Worm (Caenorhabditis elegans) whole organism, late embryonic: ENCODE measurements around the gene M02F4.1.

Experiments
- C08G9.2 ChIP-seq: sonication (generic microtip); optimal IDR thresholded peaks from 2 replicates; lab custom pipeline; 2016; ENCODE audit warnings: mild to moderate bottlenecking, missing genetic modification characterization, moderate library complexity, missing compliant biosample characterization
- F13H6.1 ChIP-seq: sonication (generic microtip); optimal IDR thresholded peaks from 2 replicates; lab custom pipeline; 2016; ENCODE audit warnings: missing genetic modification characterization, missing compliant biosample characterization
- K09A11.1 ChIP-seq: sonication (generic microtip); optimal IDR thresholded peaks from 2 replicates; lab custom pipeline; 2017; ENCODE audit warnings: antibody characterized with exemption, mild to moderate bottlenecking, missing genetic modification characterization, missing compliant biosample characterization; ENCODE audit not compliant: insufficient read depth
- T23F11.4 ChIP-seq: fragments of 200-800 bp; sonication (Bioruptor generic); optimal IDR thresholded peaks from 2 replicates; lab custom pipeline; 2018; ENCODE audit warnings: mild to moderate bottlenecking, missing genetic modification characterization, missing compliant biosample characterization
- ama-1 ChIP-seq: fragments of 150-350 bp; optimal IDR thresholded peaks from 2 replicates; lab custom pipeline; 2014
- ceh-14 ChIP-seq: sonication (generic microtip); optimal IDR thresholded peaks from 2 replicates; lab custom pipeline; 2016; ENCODE audit warnings: missing genotype, missing genetic modification characterization, missing compliant biosample characterization
- ceh-18 ChIP-seq: sonication (generic microtip); optimal IDR thresholded peaks from 2 replicates; lab custom pipeline; 2016; ENCODE audit warnings: missing genetic modification characterization, missing compliant biosample characterization
- ceh-22 ChIP-seq: sonication (generic microtip); optimal IDR thresholded peaks from 2 replicates; lab custom pipeline; 2017; ENCODE audit warnings: missing biosample characterization, missing genetic modification characterization
- ceh-30 ChIP-seq: fragments of 150-350 bp; optimal IDR thresholded peaks from 2 replicates; lab custom pipeline; 2014; ENCODE audit warnings: missing biosample characterization, missing genetic modification characterization
- ceh-31 ChIP-seq: sonication (generic microtip); optimal IDR thresholded peaks from 2 replicates; lab custom pipeline; 2016; ENCODE audit warnings: missing genetic modification characterization, missing compliant biosample characterization
- ceh-34 ChIP-seq: sonication (generic microtip); optimal IDR thresholded peaks from 2 replicates; lab custom pipeline; 2016; ENCODE audit warnings: mild to moderate bottlenecking, missing genetic modification characterization, missing compliant biosample characterization
- ceh-45 ChIP-seq: fragments of 200-800 bp; sonication (Bioruptor generic); IDR thresholded peaks from 2 replicates; pipeline ENCODE4 v1.3.6; 2022; ENCODE audit warnings: missing genetic modification reagents, missing genetic modification characterization, missing compliant biosample characterization
- ceh-48 ChIP-seq: sonication (generic microtip); optimal IDR thresholded peaks from 2 replicates; lab custom pipeline; 2016; ENCODE audit warnings: missing genetic modification characterization, inconsistent platforms, missing compliant biosample characterization
- che-1 ChIP-seq: sonication (generic microtip); optimal IDR thresholded peaks from 2 replicates; lab custom pipeline; 2016; ENCODE audit warnings: mild to moderate bottlenecking, missing genetic modification characterization, missing compliant biosample characterization
- dve-1 ChIP-seq: sonication (generic microtip); optimal IDR thresholded peaks from 2 replicates; lab custom pipeline; 2017; ENCODE audit warnings: antibody characterized with exemption, mild to moderate bottlenecking, missing genetic modification characterization, missing compliant biosample characterization
- elt-2 ChIP-seq: sonication (generic microtip); optimal IDR thresholded peaks from 2 replicates; lab custom pipeline; 2016; ENCODE audit warnings: missing genetic modification reagents, missing genetic modification characterization, missing compliant biosample characterization
- elt-4 ChIP-seq: sonication (generic microtip); optimal IDR thresholded peaks from 2 replicates; lab custom pipeline; 2016; ENCODE audit warnings: missing genetic modification characterization, missing compliant biosample characterization
- fkh-10 ChIP-seq: fragments of 150-350 bp; optimal IDR thresholded peaks from 2 replicates; lab custom pipeline; 2014; ENCODE audit warnings: missing biosample characterization, missing genetic modification reagents, missing genetic modification characterization
- hlh-30 ChIP-seq: sonication (generic microtip); optimal IDR thresholded peaks from 2 replicates; lab custom pipeline; 2017; ENCODE audit warnings: antibody characterized with exemption, missing genetic modification characterization, missing compliant biosample characterization; ENCODE audit not compliant: insufficient read depth
- hlh-6 ChIP-seq: sonication (generic microtip); optimal IDR thresholded peaks from 2 replicates; lab custom pipeline; 2016; ENCODE audit warnings: missing genotype, missing genetic modification characterization, missing compliant biosample characterization
- hlh-8 ChIP-seq: sonication (generic microtip); optimal IDR thresholded peaks from 2 replicates; lab custom pipeline; 2016; ENCODE audit warnings: missing genotype, missing genetic modification characterization, missing compliant biosample characterization
- lim-6 ChIP-seq: sonication (generic microtip); optimal IDR thresholded peaks from 2 replicates; lab custom pipeline; 2016; ENCODE audit warnings: missing genetic modification characterization, missing compliant biosample characterization
- lin-11 ChIP-seq: fragments of 200-800 bp; sonication (Bioruptor generic); optimal IDR thresholded peaks from 2 replicates; lab custom pipeline; 2018; ENCODE audit warnings: mild to moderate bottlenecking, missing genetic modification characterization, missing compliant biosample characterization
- mec-3 ChIP-seq: sonication (generic microtip); optimal IDR thresholded peaks from 2 replicates; lab custom pipeline; 2016; ENCODE audit warnings: borderline replicate concordance, missing genetic modification characterization, missing compliant biosample characterization
- nfya-1 ChIP-seq: sonication (generic microtip); optimal IDR thresholded peaks from 2 replicates; lab custom pipeline; 2017; ENCODE audit warnings: missing genetic modification characterization, mild to moderate bottlenecking, missing compliant biosample characterization, antibody characterized with exemption, moderate library complexity
- nhr-11 ChIP-seq: fragments of 150-350 bp; optimal IDR thresholded peaks from 2 replicates; lab custom pipeline; 2014; ENCODE audit warnings: missing biosample characterization, missing genetic modification characterization
- nhr-232 ChIP-seq: sonication (generic microtip); optimal IDR thresholded peaks from 2 replicates; lab custom pipeline; 2016; ENCODE audit warnings: missing genetic modification characterization, missing compliant biosample characterization
- npax-4 ChIP-seq: sonication (generic microtip); optimal IDR thresholded peaks from 2 replicates; lab custom pipeline; 2016; ENCODE audit warnings: missing genetic modification characterization, missing compliant biosample characterization
- odd-2 ChIP-seq: sonication (generic microtip); optimal IDR thresholded peaks from 2 replicates; lab custom pipeline; 2017; ENCODE audit warnings: antibody characterized with exemption, mild to moderate bottlenecking, missing genetic modification characterization, missing compliant biosample characterization
- pat-9 ChIP-seq: fragments of 200-800 bp; sonication (Bioruptor generic); optimal IDR thresholded peaks from 2 replicates; lab custom pipeline; 2018; ENCODE audit warnings: mild to moderate bottlenecking, missing genetic modification characterization, moderate library complexity, missing compliant biosample characterization
- pha-4 ChIP-seq: fragments of 150-350 bp; optimal IDR thresholded peaks from 2 replicates; lab custom pipeline; 2018; ENCODE audit warnings: missing biosample characterization, missing genetic modification reagents, missing genetic modification characterization
- pqm-1 ChIP-seq: sonication (generic microtip); optimal IDR thresholded peaks from 2 replicates; lab custom pipeline; 2016; ENCODE audit warnings: missing genetic modification characterization, missing compliant biosample characterization
- rnt-1 ChIP-seq: sonication (generic microtip); optimal IDR thresholded peaks from 2 replicates; lab custom pipeline; 2016; ENCODE audit warnings: missing genetic modification characterization, missing compliant biosample characterization
- sdc-2 ChIP-seq: sonication (generic microtip); optimal IDR thresholded peaks from 2 replicates; lab custom pipeline; 2016; ENCODE audit warnings: missing genotype, missing genetic modification characterization, missing compliant biosample characterization
- unc-3 ChIP-seq, 2 experiments: fragments of 200-800 bp in 1 of 2; sonication (Bioruptor generic) in 1 of 2; sonication (generic microtip) in 1 of 2; conservative IDR thresholded peaks in 1 of 2; optimal IDR thresholded peaks in 1 of 2; 2 replicates each; pipeline versions ENCODE4 v1.3.6 to Lab custom; 2016 to 2022; ENCODE audit warnings: missing compliant biosample characterization in 2 of 2, missing genetic modification characterization in 2 of 2, missing genetic modification reagents in 1 of 2
- ztf-16 ChIP-seq: sonication (generic microtip); optimal IDR thresholded peaks from 2 replicates; lab custom pipeline; 2017; ENCODE audit warnings: missing genetic modification characterization, missing compliant biosample characterization

M02F4.1 gene

ce11 chrX:3018505-3018996, 10.4 kb downstream of the M02F4.1 start, which contains the start of gene flp-18:
Gene flp-18, minus strand, starts transcription at chrX:3018555.
- no peak for TF ChIP-seq hlh-8
- TF ChIP-seq K09A11.1 (tag; lab: Kevin White, UChicago): no peak
- TF ChIP-seq fkh-10: no peak
- TF ChIP-seq pat-9 (tag; lab: Kevin White, UChicago): no peak
- TF ChIP-seq T23F11.4 (GFP tag; lab: Kevin White, UChicago): no peak
- TF ChIP-seq nhr-232: no peak
- TF ChIP-seq nfya-1 (tag; lab: Kevin White, UChicago): no peak
- no peak for TF ChIP-seq elt-2 (tag; lab: Kevin White, UChicago)
- no peak for TF ChIP-seq ceh-45 (GFP tag; lab: Robert Waterston, UW)
- no peak for TF ChIP-seq elt-4 (tag; lab: Kevin White, UChicago)
- no peak for TF ChIP-seq ztf-16
- TF ChIP-seq sdc-2 (tag; lab: Kevin White, UChicago): no peak
- TF ChIP-seq npax-4 (tag; lab: Kevin White, UChicago): no peak

- no peak for TF ChIP-seq ceh-30 (tag; lab: Kevin White, UChicago)
- no peak for TF ChIP-seq hlh-8
- TF ChIP-seq dve-1 (tag; lab: Kevin White, UChicago): no peak
- no peak for TF ChIP-seq ceh-18
- TF ChIP-seq nhr-11: no peak
- TF ChIP-seq hlh-30 (tag; lab: Kevin White, UChicago): no peak
- no peak for TF ChIP-seq che-1 (tag; lab: Kevin White, UChicago)
- TF ChIP-seq pha-4 (tag; lab: Kevin White, UChicago): no peak
- no peak for TF ChIP-seq ceh-31 (tag; lab: Kevin White, UChicago)
- TF ChIP-seq ceh-48 (tag; lab: Kevin White, UChicago): no peak
- TF ChIP-seq lin-11 (tag; lab: Kevin White, UChicago): no peak
- no peak for TF ChIP-seq nfya-1 (tag; lab: Kevin White, UChicago)
- no peak for TF ChIP-seq ceh-22
- no peak for TF ChIP-seq pqm-1 (tag; lab: Kevin White, UChicago)
Observed at ce11 chrX:3009190-3009589, 19.7 kb downstream of the M02F4.1 start, which contains the start of gene Y48D7A.1. Gene Y48D7A.1, plus strand, starts transcription at chrX:3009490.

- TF ChIP-seq che-1 (tag; lab: Kevin White, UChicago) (no peak), C08G9.2 (no peak), pha-4 (tag; lab: Kevin White, UChicago) (no peak), unc-3 (GFP tag; conservative IDR thresholded peaks at IDR 0.05; lab: Robert Waterston, UW) (no peak), unc-3 (tag; optimal IDR thresholded peaks at IDR 0.05; lab: Kevin White, UChicago) (no peak), ama-1 (lab: Kevin White, UChicago) (no peak), elt-2 (tag; lab: Kevin White, UChicago) (no peak), mec-3 (tag; lab: Kevin White, UChicago) (no peak), lim-6 (tag; lab: Kevin White, UChicago) (no peak), nfya-1 (tag; lab: Kevin White, UChicago) (no peak), ceh-31 (tag; lab: Kevin White, UChicago) (no peak), ceh-14 (no peak), odd-2 (no peak), rnt-1 (tag; lab: Kevin White, UChicago) (no peak), dve-1 (tag; lab: Kevin White, UChicago) (no peak), nhr-232 (no peak), npax-4 (tag; lab: Kevin White, UChicago) (no peak), ceh-34 (tag; lab: Kevin White, UChicago) (no peak), hlh-8 (no peak), F13H6.1 (tag; lab: Kevin White, UChicago) (no peak), hlh-6 (tag; lab: Kevin White, UChicago) (no peak)
Observed at ce11 chrX:3003703-3004102, 25.2 kb downstream of the M02F4.1 start, which contains the start of gene Y41G9A.6. Gene Y41G9A.6, minus strand, starts transcription at chrX:3003803.
